Worm (Caenorhabditis elegans) whole organism, L3 larva: ENCODE measurements around the gene F28F9.2.

Experiments used
- R02D3.7 ChIP-seq: fragments of 150-350 bp; optimal IDR thresholded peaks from 2 replicates; lab custom pipeline; 2014; ENCODE audit warnings: missing biosample characterization, missing genetic modification characterization
- aly-2 ChIP-seq: fragments of 150-350 bp; optimal IDR thresholded peaks from 2 replicates; lab custom pipeline; 2014; ENCODE audit warnings: missing biosample characterization, missing genetic modification characterization
- ceh-16 ChIP-seq: sonication (generic microtip); optimal IDR thresholded peaks from 2 replicates; lab custom pipeline; 2017; ENCODE audit warnings: missing biosample characterization, missing genetic modification characterization
- ceh-82 ChIP-seq: fragments of 150-350 bp; optimal IDR thresholded peaks from 2 replicates; lab custom pipeline; 2014; ENCODE audit warnings: missing biosample characterization, missing genetic modification characterization
- ceh-9 ChIP-seq: sonication (generic microtip); optimal IDR thresholded peaks from 2 replicates; lab custom pipeline; 2018; ENCODE audit warnings: missing biosample characterization, missing genetic modification characterization
- daf-12 ChIP-seq: fragments of 150-350 bp; optimal IDR thresholded peaks from 2 replicates; lab custom pipeline; 2014; ENCODE audit warnings: missing biosample characterization, missing genetic modification reagents, missing genetic modification characterization
- egl-27 ChIP-seq: sonication (generic microtip); optimal IDR thresholded peaks from 4 replicates; lab custom pipeline; 2017; ENCODE audit warnings: missing biosample characterization, missing genetic modification reagents, missing genetic modification characterization
- egl-5 ChIP-seq: fragments of 150-350 bp; optimal IDR thresholded peaks from 2 replicates; lab custom pipeline; 2017; ENCODE audit warnings: missing biosample characterization, missing genetic modification reagents, missing genetic modification characterization, inconsistent platforms
- elt-1 ChIP-seq: fragments of 150-350 bp; optimal IDR thresholded peaks from 2 replicates; lab custom pipeline; 2014; ENCODE audit warnings: missing biosample characterization, missing genetic modification characterization
- elt-2 ChIP-seq: sonication (generic microtip); optimal IDR thresholded peaks from 2 replicates; lab custom pipeline; 2016; ENCODE audit warnings: missing genetic modification reagents, mild to moderate bottlenecking, missing genetic modification characterization, missing compliant biosample characterization
- elt-3 ChIP-seq, 3 experiments: fragments of 150-350 bp in 1 of 3; sonication (generic microtip) in 2 of 3; optimal IDR thresholded peaks; 2 replicates in 2 of 3; 4 replicates in 1 of 3; lab custom pipeline; 2014 to 2017; ENCODE audit warnings: missing biosample characterization in 3 of 3, missing genetic modification characterization in 3 of 3
- fkh-2 ChIP-seq: fragments of 150-350 bp; optimal IDR thresholded peaks from 2 replicates; lab custom pipeline; 2014; ENCODE audit warnings: missing biosample characterization, missing genetic modification reagents, missing genetic modification characterization
- fos-1 ChIP-seq: fragments of 150-350 bp; optimal IDR thresholded peaks from 2 replicates; lab custom pipeline; 2014; ENCODE audit warnings: missing biosample characterization, missing genetic modification characterization
- hmg-11 ChIP-seq: sonication (generic microtip); optimal IDR thresholded peaks from 2 replicates; lab custom pipeline; 2016; ENCODE audit warnings: missing genetic modification characterization, missing compliant biosample characterization
- lin-15B ChIP-seq: fragments of 150-350 bp; optimal IDR thresholded peaks from 2 replicates; lab custom pipeline; 2014; ENCODE audit warnings: missing biosample characterization, missing genetic modification characterization
- lin-39 ChIP-seq: fragments of 150-350 bp; optimal IDR thresholded peaks from 2 replicates; lab custom pipeline; 2018; ENCODE audit warnings: missing biosample characterization, missing genetic modification reagents, missing genetic modification characterization
- lsy-12 ChIP-seq: sonication (generic microtip); optimal IDR thresholded peaks from 2 replicates; lab custom pipeline; 2016; ENCODE audit warnings: mild to moderate bottlenecking, missing genetic modification characterization, missing compliant biosample characterization
- mdl-1 ChIP-seq: fragments of 150-350 bp; optimal IDR thresholded peaks from 2 replicates; lab custom pipeline; 2014; ENCODE audit warnings: missing biosample characterization, missing genetic modification characterization
- nfya-1 ChIP-seq: sonication (generic microtip); optimal IDR thresholded peaks from 2 replicates; lab custom pipeline; 2017; ENCODE audit warnings: missing genetic modification characterization, mild to moderate bottlenecking, missing compliant biosample characterization, antibody characterized with exemption, moderate library complexity; ENCODE audit not compliant: insufficient read depth
- nhr-12 ChIP-seq: fragments of 150-350 bp; optimal IDR thresholded peaks from 2 replicates; lab custom pipeline; 2014; ENCODE audit warnings: missing biosample characterization, missing genetic modification characterization
- nhr-237 ChIP-seq: fragments of 150-350 bp; optimal IDR thresholded peaks from 2 replicates; lab custom pipeline; 2014; ENCODE audit warnings: missing biosample characterization, missing genetic modification characterization
- nhr-25 ChIP-seq: sonication (generic microtip); optimal IDR thresholded peaks from 2 replicates; lab custom pipeline; 2017; ENCODE audit warnings: missing biosample characterization, missing genetic modification characterization
- nhr-67 ChIP-seq: fragments of 150-350 bp; optimal IDR thresholded peaks from 2 replicates; lab custom pipeline; 2014; ENCODE audit warnings: missing biosample characterization, missing genetic modification characterization
- nhr-76 ChIP-seq: fragments of 150-350 bp; sonication (generic microtip); optimal IDR thresholded peaks from 5 replicates; lab custom pipeline; 2014; ENCODE audit warnings: missing biosample characterization, missing genetic modification characterization
- nhr-77 ChIP-seq: fragments of 150-350 bp; optimal IDR thresholded peaks from 2 replicates; lab custom pipeline; 2014; ENCODE audit warnings: missing biosample characterization, missing genetic modification characterization
- pha-4 ChIP-seq: fragments of 150-350 bp; optimal IDR thresholded peaks from 2 replicates; lab custom pipeline; 2014; ENCODE audit warnings: missing biosample characterization, missing genetic modification reagents, missing genetic modification characterization
- snpc-4 ChIP-seq: fragments of 150-350 bp; optimal IDR thresholded peaks from 2 replicates; lab custom pipeline; 2014; ENCODE audit warnings: missing biosample characterization, missing genetic modification characterization
- unc-39 ChIP-seq: sonication (generic microtip); optimal IDR thresholded peaks from 4 replicates; lab custom pipeline; 2017; ENCODE audit warnings: missing biosample characterization, missing genetic modification characterization
- zag-1 ChIP-seq: fragments of 150-350 bp; optimal IDR thresholded peaks from 2 replicates; lab custom pipeline; 2014; ENCODE audit warnings: missing biosample characterization, missing genetic modification characterization

Gene F28F9.2

ce11 chrIV:3805219-3805618 is 34.3 kb upstream of the F28F9.2 start, which contains the start of gene fbxc-47:
Gene fbxc-47 (plus strand): TSS chrIV:3805519.
- TF ChIP-seq lsy-12 (tag; lab: Kevin White, UChicago) (no peak), lin-39 (no peak), lin-15B (tag; lab: Kevin White, UChicago) (no peak), nhr-76 (no peak), R02D3.7 (tag; lab: Kevin White, UChicago) (no peak), fkh-2 (tag; lab: Kevin White, UChicago) (no peak), nhr-12 (tag; lab: Kevin White, UChicago) (no peak), ceh-9 (tag; lab: Kevin White, UChicago) (no peak), egl-5 (tag; lab: Kevin White, UChicago) (no peak)

ce11 chrIV:3807092-3807491 is 32.4 kb upstream of the F28F9.2 start, which contains the start of gene M02B7.7:
Gene M02B7.7 (minus strand): TSS chrIV:3807192.
- TF ChIP-seq nhr-77 (tag; lab: Kevin White, UChicago): no peak

DNA sequence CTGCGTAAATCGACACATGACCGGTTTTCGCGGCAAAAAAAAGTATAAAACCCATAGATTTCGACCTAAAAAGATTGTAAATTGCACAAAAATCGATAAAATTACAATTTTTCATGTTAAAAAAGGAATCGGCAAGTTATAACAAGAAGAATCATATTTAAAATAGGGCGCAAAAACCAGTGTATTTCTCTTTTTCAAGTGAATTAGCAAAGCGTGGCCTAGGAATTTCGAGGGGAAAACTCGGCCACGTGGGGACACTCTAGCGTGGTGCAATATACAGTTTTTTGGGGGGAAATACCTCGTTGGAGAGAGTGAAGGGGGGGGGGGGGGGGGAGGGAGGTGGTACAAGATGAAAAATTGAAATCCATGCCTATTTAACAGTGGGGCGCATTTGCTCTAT is 32.0 kb upstream of the F28F9.2 start:
- TF ChIP-seq R02D3.7 (tag; lab: Kevin White, UChicago): peak; percentile 43
- TF ChIP-seq nhr-237 (tag; lab: Kevin White, UChicago): no peak
- no peak for TF ChIP-seq lsy-12 (tag; lab: Kevin White, UChicago)
- TF ChIP-seq, all 47 proteins: peak for 1

ce11 chrIV:3812812-3813211 is 26.7 kb upstream of the F28F9.2 start:
- TF ChIP-seq aly-2 (tag; lab: Kevin White, UChicago): no peak
- no peak for TF ChIP-seq fos-1 (tag; lab: Kevin White, UChicago)
- TF ChIP-seq ceh-82 (tag; lab: Kevin White, UChicago): no peak
- TF ChIP-seq snpc-4: no peak
- TF ChIP-seq nhr-25 (tag; lab: Kevin White, UChicago): no peak
- TF ChIP-seq nhr-12 (tag; lab: Kevin White, UChicago): no peak
- no peak for TF ChIP-seq daf-12 (tag; lab: Kevin White, UChicago)
- no peak for TF ChIP-seq ceh-9 (tag; lab: Kevin White, UChicago)

DNA sequence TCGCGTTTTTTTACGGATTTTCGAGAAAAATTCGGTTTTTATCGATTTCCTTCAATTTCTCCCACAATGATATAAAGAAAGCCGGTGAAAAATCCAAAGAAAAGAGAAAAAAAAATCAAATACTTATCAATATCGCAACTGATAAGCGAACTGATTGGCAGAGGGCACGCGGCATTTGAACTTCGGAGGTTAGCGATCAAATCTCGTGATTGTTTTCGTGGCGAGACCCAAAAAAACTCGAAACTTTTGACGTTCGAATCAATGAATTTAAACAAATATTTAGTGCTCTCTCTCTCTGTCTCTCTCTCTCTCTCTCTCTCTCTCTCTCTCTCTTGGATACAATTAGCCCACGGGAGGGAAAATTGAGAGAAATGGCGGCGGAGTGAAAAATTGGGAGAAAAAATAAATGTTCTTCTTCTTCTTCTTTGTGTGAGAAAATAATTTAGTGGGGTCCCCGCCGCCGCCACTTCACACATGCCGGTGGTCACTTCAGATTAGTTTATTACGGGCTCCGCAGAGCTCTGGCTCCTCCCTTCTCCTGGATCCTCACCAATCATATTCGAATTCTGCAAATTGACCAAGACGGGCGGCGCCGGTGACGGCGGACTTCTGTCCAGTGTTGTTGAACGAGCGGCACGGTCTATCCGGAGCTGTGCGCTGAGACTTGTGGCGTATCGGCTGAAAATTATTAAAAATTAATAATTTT is 24.8 kb upstream of the F28F9.2 start:
- TF ChIP-seq lin-15B (tag; lab: Kevin White, UChicago): peak; percentile 12
- peak; percentile 82 for TF ChIP-seq elt-2
- TF ChIP-seq pha-4 (tag; lab: Kevin White, UChicago): peak; percentile 57
- no peak for TF ChIP-seq egl-5 (tag; lab: Kevin White, UChicago)

DNA sequence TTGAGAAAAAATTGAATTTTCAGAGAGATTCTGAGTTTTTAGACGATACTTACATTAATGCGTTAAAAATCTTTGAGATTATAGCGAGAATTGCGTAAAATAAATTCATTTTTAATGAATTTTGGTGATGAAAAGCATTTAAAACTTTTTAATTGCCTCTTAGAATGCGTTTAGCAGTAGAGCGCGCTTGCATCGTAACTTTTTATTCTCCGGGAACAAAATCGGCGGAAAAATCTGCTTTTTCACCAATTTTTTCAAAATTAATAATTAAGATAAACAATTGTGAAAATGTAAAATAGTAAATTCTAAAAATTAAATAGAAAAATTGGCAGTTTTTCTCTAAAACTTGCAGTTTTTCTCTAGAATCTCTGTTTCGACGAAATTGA is 24.3 kb upstream of the F28F9.2 start:
- TF ChIP-seq mdl-1 (tag; lab: Kevin White, UChicago) (no peak), zag-1 (tag; lab: Kevin White, UChicago) (no peak), ceh-16 (tag; lab: Kevin White, UChicago) (no peak), nhr-25 (tag; lab: Kevin White, UChicago) (no peak), egl-5 (tag; lab: Kevin White, UChicago) (no peak), elt-2 (no peak), elt-3 (tag; optimal IDR thresholded peaks at IDR 0.05; lab: Kevin White, UChicago) (no peak), lin-39 (no peak), snpc-4 (no peak), ceh-82 (tag; lab: Kevin White, UChicago) (no peak), egl-27 (tag; lab: Kevin White, UChicago) (no peak), nfya-1 (tag; lab: Kevin White, UChicago) (no peak), unc-39 (no peak), elt-1 (tag; lab: Kevin White, UChicago) (no peak)

- TF ChIP-seq hmg-11 (tag; lab: Kevin White, UChicago) (no peak), unc-39 (no peak), fkh-2 (tag; lab: Kevin White, UChicago) (no peak), elt-2 (no peak), R02D3.7 (tag; lab: Kevin White, UChicago) (no peak), nhr-67 (tag; lab: Kevin White, UChicago) (no peak)
Measured at ce11 chrIV:3817253-3817652, 22.3 kb upstream of the F28F9.2 start.
